Worm (Caenorhabditis elegans) whole organism, L1 larva: Measurements from ENCODE around the gene idpc-6.
A peak's percentile ranks its signal among the peaks of the same experiment; 100 is the strongest.

Source experiments
- C16A3.4 ChIP-seq: fragments of 150-350 bp; optimal IDR thresholded peaks from 2 replicates; lab custom pipeline; 2014; ENCODE audit warnings: missing biosample characterization, missing genetic modification characterization
- F16B12.6 ChIP-seq: fragments of 150-350 bp; optimal IDR thresholded peaks from 2 replicates; lab custom pipeline; 2014; ENCODE audit warnings: missing biosample characterization, missing genetic modification characterization
- aly-2 ChIP-seq: fragments of 150-350 bp; optimal IDR thresholded peaks from 2 replicates; lab custom pipeline; 2014; ENCODE audit warnings: missing biosample characterization, missing genetic modification characterization
- blmp-1 ChIP-seq: fragments of 150-350 bp; optimal IDR thresholded peaks from 2 replicates; lab custom pipeline; 2014; ENCODE audit warnings: missing biosample characterization, missing genetic modification characterization
- ceh-63 ChIP-seq: fragments of 200-800 bp; sonication (Bioruptor generic); optimal IDR thresholded peaks from 2 replicates; lab custom pipeline; 2018; ENCODE audit warnings: mild to moderate bottlenecking, missing genetic modification characterization, missing compliant biosample characterization
- ceh-8 ChIP-seq: fragments of 200-800 bp; sonication (Bioruptor generic); optimal IDR thresholded peaks from 2 replicates; lab custom pipeline; 2018; ENCODE audit warnings: mild to moderate bottlenecking, missing genetic modification characterization, moderate library complexity, missing compliant biosample characterization
- ceh-90 ChIP-seq: sonication (generic microtip); optimal IDR thresholded peaks from 2 replicates; lab custom pipeline; 2016; ENCODE audit warnings: missing genetic modification characterization, missing compliant biosample characterization
- dsc-1 ChIP-seq: sonication (generic microtip); optimal IDR thresholded peaks from 2 replicates; lab custom pipeline; 2016; ENCODE audit warnings: mild to moderate bottlenecking, missing genetic modification characterization, missing compliant biosample characterization
- efl-1 ChIP-seq, 4 experiments: fragments of 150-350 bp; optimal IDR thresholded peaks in 3 of 4; peaks in 1 of 4; 1 replicate in 1 of 4; 2 replicates in 3 of 4; lab custom pipeline; 2014; ENCODE audit warnings: missing biosample characterization in 2 of 4, missing genetic modification characterization in 2 of 4, missing genetic modification reagents in 2 of 4
- egl-13 ChIP-seq: sonication (generic microtip); optimal IDR thresholded peaks from 2 replicates; lab custom pipeline; 2016; ENCODE audit warnings: missing genotype, missing genetic modification reagents, missing genetic modification characterization, missing compliant biosample characterization
- elt-3 ChIP-seq, 6 experiments: fragments of 150-350 bp in 1 of 6; sonication (generic microtip); optimal IDR thresholded peaks; 2 replicates each; lab custom pipeline; 2017 to 2018; ENCODE audit warnings: missing biosample characterization in 6 of 6, missing genetic modification characterization in 6 of 6, inconsistent platforms in 1 of 6
- fos-1 ChIP-seq: fragments of 150-350 bp; optimal IDR thresholded peaks from 2 replicates; lab custom pipeline; 2014; ENCODE audit warnings: missing biosample characterization, missing genetic modification characterization
- grh-1 ChIP-seq: fragments of 200-800 bp; sonication (Bioruptor generic); IDR thresholded peaks from 2 replicates; pipeline ENCODE4 v1.3.6; 2022; ENCODE audit warnings: missing genetic modification reagents, missing genetic modification characterization, missing compliant biosample characterization
- hlh-17 ChIP-seq: fragments of 200-800 bp; sonication (Bioruptor generic); optimal IDR thresholded peaks from 2 replicates; lab custom pipeline; 2018; ENCODE audit warnings: missing genetic modification characterization, mild to moderate bottlenecking, missing compliant biosample characterization, moderate library complexity, borderline replicate concordance
- jun-1 ChIP-seq: fragments of 150-350 bp; optimal IDR thresholded peaks from 2 replicates; lab custom pipeline; 2014; ENCODE audit warnings: missing biosample characterization, missing genetic modification reagents, missing genetic modification characterization
- lin-13 ChIP-seq: fragments of 150-350 bp; optimal IDR thresholded peaks from 2 replicates; lab custom pipeline; 2014; ENCODE audit warnings: missing biosample characterization, missing genetic modification reagents, missing genetic modification characterization
- lir-3 ChIP-seq: sonication (generic microtip); optimal IDR thresholded peaks from 2 replicates; lab custom pipeline; 2016; ENCODE audit warnings: mild to moderate bottlenecking, missing genetic modification characterization, moderate library complexity, missing compliant biosample characterization; ENCODE audit not compliant: poor library complexity
- lsy-2 ChIP-seq, 2 experiments: fragments of 150-350 bp; optimal IDR thresholded peaks; 2 replicates each; lab custom pipeline; 2014; ENCODE audit warnings: missing biosample characterization in 2 of 2, missing genetic modification characterization in 2 of 2
- mep-1 ChIP-seq: fragments of 150-350 bp; optimal IDR thresholded peaks from 2 replicates; lab custom pipeline; 2014; ENCODE audit warnings: missing biosample characterization, missing genetic modification characterization
- nhr-20 ChIP-seq: sonication (generic microtip); optimal IDR thresholded peaks from 2 replicates; lab custom pipeline; 2016; ENCODE audit warnings: mild to moderate bottlenecking, missing genetic modification characterization, missing compliant biosample characterization
- nhr-237 ChIP-seq: fragments of 150-350 bp; optimal IDR thresholded peaks from 2 replicates; lab custom pipeline; 2014; ENCODE audit warnings: missing biosample characterization, missing genetic modification characterization
- nhr-28 ChIP-seq: fragments of 150-350 bp; optimal IDR thresholded peaks from 2 replicates; lab custom pipeline; 2014; ENCODE audit warnings: missing biosample characterization, missing genetic modification characterization
- nhr-47 ChIP-seq: sonication (generic microtip); optimal IDR thresholded peaks from 2 replicates; lab custom pipeline; 2016; ENCODE audit warnings: mild to moderate bottlenecking, missing genetic modification characterization, moderate library complexity, missing compliant biosample characterization
- nhr-77 ChIP-seq: fragments of 150-350 bp; optimal IDR thresholded peaks from 2 replicates; lab custom pipeline; 2014; ENCODE audit warnings: missing biosample characterization, missing genetic modification characterization
- nhr-84 ChIP-seq: sonication (generic microtip); optimal IDR thresholded peaks from 2 replicates; lab custom pipeline; 2017; ENCODE audit warnings: missing biosample characterization, missing genetic modification characterization
- pax-3 ChIP-seq: fragments of 200-800 bp; sonication (Bioruptor generic); optimal IDR thresholded peaks from 2 replicates; lab custom pipeline; 2018; ENCODE audit warnings: mild to moderate bottlenecking, missing genetic modification characterization, moderate library complexity, missing compliant biosample characterization
- pqm-1 ChIP-seq: sonication (generic microtip); optimal IDR thresholded peaks from 3 replicates; lab custom pipeline; 2017; ENCODE audit warnings: missing biosample characterization, missing genetic modification characterization
- rnt-1 ChIP-seq: sonication (generic microtip); optimal IDR thresholded peaks from 2 replicates; lab custom pipeline; 2016; ENCODE audit warnings: mild to moderate bottlenecking, missing genetic modification characterization, moderate library complexity, missing compliant biosample characterization
- skn-1 ChIP-seq: fragments of 150-350 bp; optimal IDR thresholded peaks from 2 replicates; lab custom pipeline; 2014; ENCODE audit warnings: missing biosample characterization, missing genetic modification characterization
- sup-37 ChIP-seq: fragments of 200-800 bp; sonication (Bioruptor generic); optimal IDR thresholded peaks from 2 replicates; lab custom pipeline; 2018; ENCODE audit warnings: mild to moderate bottlenecking, missing genetic modification characterization, missing compliant biosample characterization
- swsn-7 ChIP-seq: sonication (generic microtip); optimal IDR thresholded peaks from 2 replicates; lab custom pipeline; 2016; ENCODE audit warnings: missing genetic modification characterization, missing compliant biosample characterization
- unc-30 ChIP-seq: sonication (generic microtip); optimal IDR thresholded peaks from 2 replicates; lab custom pipeline; 2017; ENCODE audit warnings: missing biosample characterization, missing genetic modification characterization
- unc-86 ChIP-seq: sonication (generic microtip); optimal IDR thresholded peaks from 2 replicates; lab custom pipeline; 2016; ENCODE audit warnings: missing genetic modification characterization, missing compliant biosample characterization
- unc-98 ChIP-seq: fragments of 200-800 bp; sonication (Bioruptor generic); IDR thresholded peaks from 2 replicates; pipeline ENCODE4 v1.3.6; 2022; ENCODE audit warnings: missing genetic modification characterization, missing compliant biosample characterization
- vab-15 ChIP-seq: sonication (generic microtip); optimal IDR thresholded peaks from 2 replicates; lab custom pipeline; 2017; ENCODE audit warnings: missing genotype, mild to moderate bottlenecking, missing genetic modification characterization, missing compliant biosample characterization
- zag-1 ChIP-seq: fragments of 150-350 bp; optimal IDR thresholded peaks from 2 replicates; lab custom pipeline; 2014; ENCODE audit warnings: missing biosample characterization, missing genetic modification characterization
- ztf-11 ChIP-seq, 2 experiments: sonication (generic microtip); optimal IDR thresholded peaks; 2 replicates each; lab custom pipeline; 2016 to 2017; ENCODE audit warnings: missing genetic modification characterization in 2 of 2, missing biosample characterization in 1 of 2, missing compliant biosample characterization in 1 of 2
- ztf-4 ChIP-seq: fragments of 150-350 bp; optimal IDR thresholded peaks from 2 replicates; lab custom pipeline; 2014; ENCODE audit warnings: missing biosample characterization, missing genetic modification characterization

The idpc-6 gene

ce11 chrV:9622834-9623233 lies 2.9 kb downstream of the idpc-6 start, which contains the start of gene idpc-5:
TSS of gene idpc-5 (minus strand) at chrV:9622934.
- TF ChIP-seq vab-15 (tag; lab: Kevin White, UChicago): no peak
- TF ChIP-seq zag-1 (tag; lab: Kevin White, UChicago): no peak
- TF ChIP-seq lir-3 (tag; lab: Kevin White, UChicago): no peak
- no peak for TF ChIP-seq nhr-20 (tag; lab: Kevin White, UChicago)
- TF ChIP-seq pqm-1 (tag; lab: Kevin White, UChicago): no peak

- TF ChIP-seq ztf-11 (tag; optimal IDR thresholded peaks at IDR 0.05; lab: Kevin White, UChicago) (no peak), nhr-237 (tag; lab: Kevin White, UChicago) (no peak), fos-1 (tag; lab: Kevin White, UChicago) (no peak), swsn-7 (tag; lab: Kevin White, UChicago) (no peak), rnt-1 (tag; lab: Kevin White, UChicago) (no peak), C16A3.4 (tag; lab: Kevin White, UChicago) (no peak), jun-1 (tag; lab: Kevin White, UChicago) (no peak), elt-3 (tag; optimal IDR thresholded peaks at IDR 0.05; lab: Kevin White, UChicago) (no peak), grh-1 (GFP tag; lab: Robert Waterston, UW) (no peak), hlh-17 (GFP tag; lab: Kevin White, UChicago) (no peak), unc-30 (tag; lab: Kevin White, UChicago) (no peak), nhr-77 (no peak), nhr-84 (no peak), nhr-28 (tag; lab: Kevin White, UChicago) (no peak), unc-86 (no peak), unc-98 (GFP tag; lab: Robert Waterston, UW) (no peak), egl-13 (tag; lab: Kevin White, UChicago) (no peak), ztf-4 (tag; lab: Kevin White, UChicago) (no peak), ceh-90 (tag; lab: Kevin White, UChicago) (no peak), aly-2 (tag; lab: Kevin White, UChicago) (no peak)
Measured at ce11 chrV:9625122-9625521, 5.2 kb downstream of the idpc-6 start, which contains the start of gene idpc-4. TSS of gene idpc-4 (plus strand) at chrV:9625422.

ce11 chrV:9625604-9626446 lies 5.9 kb downstream of the idpc-6 start, which contains the start of gene T06E4.7:
TSS of gene T06E4.7 (plus strand) at chrV:9626396.
- TF ChIP-seq dsc-1 (tag; lab: Kevin White, UChicago) (peak; percentile 29), lin-13 (GFP tag; lab: Kevin White, UChicago) (no peak), nhr-47 (no peak)

ce11 chrV:9628603-9629002 lies 8.7 kb downstream of the idpc-6 start:
- TF ChIP-seq ceh-8 (GFP tag; lab: Kevin White, UChicago) (peak; percentile 15), lir-3 (tag; lab: Kevin White, UChicago) (no peak)

ce11 chrV:9629114-9629513 lies 9.2 kb downstream of the idpc-6 start, which contains the start of gene idpc-3:
TSS of gene idpc-3 (minus strand) at chrV:9629214.
- TF ChIP-seq efl-1 (optimal IDR thresholded peaks at IDR 0.05; lab: Kevin White, UChicago) (no peak), efl-1 (GFP tag; optimal IDR thresholded peaks at IDR 0.05 in 1 of 2; lab: Kevin White, UChicago) (peak in 1 of 2 experiments; percentile 21), lir-3 (tag; lab: Kevin White, UChicago) (no peak)

ce11 chrV:9629643-9630042 lies 9.7 kb downstream of the idpc-6 start, which contains the start of gene col-146:
TSS of gene col-146 (plus strand) at chrV:9629943.
- TF ChIP-seq egl-13 (tag; lab: Kevin White, UChicago) (no peak), blmp-1 (tag; lab: Kevin White, UChicago) (no peak), pax-3 (no peak), grh-1 (GFP tag; lab: Robert Waterston, UW) (no peak), sup-37 (no peak), skn-1 (tag; lab: Kevin White, UChicago) (no peak), pqm-1 (tag; lab: Kevin White, UChicago) (no peak), ceh-63 (GFP tag; lab: Kevin White, UChicago) (no peak), mep-1 (no peak), lsy-2 (tag; optimal IDR thresholded peaks at IDR 0.05; lab: Kevin White, UChicago) (no peak), F16B12.6 (tag; lab: Kevin White, UChicago) (no peak)
- TF ChIP-seq, all 84 proteins: peak for 0
